Worm (Caenorhabditis elegans): ENCODE results near the gene egrh-2.
"Not testable (repeated sequence)": the region's sequence is repeated elsewhere in the genome, so short reads cannot be mapped to it uniquely, and the experiment has no call there.

egrh-2 gene

DNA sequence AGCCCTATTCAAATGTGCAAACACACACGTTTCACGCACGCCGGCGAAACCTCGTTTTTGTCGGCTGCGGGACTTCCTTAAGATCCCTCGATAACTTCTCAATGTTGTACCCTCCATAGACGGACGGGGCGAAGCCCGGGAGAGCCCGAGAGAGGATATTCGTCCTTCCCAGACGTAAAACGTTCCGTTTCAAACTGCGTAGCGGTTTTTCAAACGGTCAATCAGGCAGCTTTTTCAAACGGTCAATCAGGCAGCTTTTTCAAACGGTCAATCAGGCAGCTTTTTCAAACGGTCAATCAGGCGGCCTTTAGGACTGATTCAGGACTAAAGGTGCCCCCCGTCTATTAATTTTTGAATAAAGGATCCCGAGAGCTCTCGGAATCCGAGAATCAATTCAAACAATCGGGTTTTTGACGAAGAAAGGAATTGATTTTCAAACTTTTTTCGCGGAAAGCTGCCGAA is 960 bp upstream of the egrh-2 start (continued):
- TF ChIP-seq lin-14 (GFP tag; optimal IDR thresholded peaks at IDR 0.05), result no peak
- no peak for TF ChIP-seq C16A3.4 (tag; optimal IDR thresholded peaks at IDR 0.05)
- TF ChIP-seq blmp-1 (tag; optimal IDR thresholded peaks at IDR 0.05), result no peak
- peak; percentile 52 for TF ChIP-seq nhr-90 (tag; optimal IDR thresholded peaks at IDR 0.05; ENCODE audit: poor library complexity)
- TF ChIP-seq ceh-90 (tag; optimal IDR thresholded peaks at IDR 0.05), result no peak
- TF ChIP-seq ama-1 (optimal IDR thresholded peaks at IDR 0.05), result peak; percentile 40
- TF ChIP-seq sup-37 (GFP tag; optimal IDR thresholded peaks at IDR 0.05), result no peak
- TF ChIP-seq snpc-4 (tag; optimal IDR thresholded peaks at IDR 0.05), result peak; percentile 95
- TF ChIP-seq nhr-19 (GFP tag; conservative IDR thresholded peaks at IDR 0.05), result peak; percentile 38; the same call in 1 of the 2 replicates
- no peak for TF ChIP-seq rnt-1 (tag; optimal IDR thresholded peaks at IDR 0.05)
- no peak for TF ChIP-seq nhr-28 (tag; optimal IDR thresholded peaks at IDR 0.05)
- no peak for TF ChIP-seq lin-13 (GFP tag; optimal IDR thresholded peaks at IDR 0.05)
- no peak for TF ChIP-seq nhr-77 (tag; optimal IDR thresholded peaks at IDR 0.05)
- TF ChIP-seq efl-3 (GFP tag; optimal IDR thresholded peaks at IDR 0.05), result no peak
- TF ChIP-seq ztf-4 (tag; optimal IDR thresholded peaks at IDR 0.05), result no peak
- no peak for TF ChIP-seq unc-98 (GFP tag; IDR thresholded peaks at IDR 0.05)
- TF ChIP-seq nhr-84 (tag; optimal IDR thresholded peaks at IDR 0.05), result no peak
- TF ChIP-seq mef-2 (tag; optimal IDR thresholded peaks at IDR 0.05), result no peak
- TF ChIP-seq hlh-17 (GFP tag; optimal IDR thresholded peaks at IDR 0.05; ENCODE audit: borderline replicate concordance), result no peak
- no peak for TF ChIP-seq aha-1 (tag; optimal IDR thresholded peaks at IDR 0.05)
- no peak for TF ChIP-seq grh-1 (GFP tag; IDR thresholded peaks at IDR 0.05)
- TF ChIP-seq nhr-11 (tag; optimal IDR thresholded peaks at IDR 0.05), result no peak
- TF ChIP-seq lin-35 (GFP tag; optimal IDR thresholded peaks at IDR 0.05), result peak in 1 of 2 experiments; percentile 6
- TF ChIP-seq sox-4 (tag; optimal IDR thresholded peaks at IDR 0.05), result no peak
- no peak for TF ChIP-seq unc-30 (tag; optimal IDR thresholded peaks at IDR 0.05)
- peak; percentile 45 to 57 for TF ChIP-seq efl-1 (optimal IDR thresholded peaks at IDR 0.05)
- TF ChIP-seq efl-1 (GFP tag; optimal IDR thresholded peaks at IDR 0.05 in 1 of 2), result peak; percentile 28 to 94
- TF ChIP-seq hlh-4 (tag; optimal IDR thresholded peaks at IDR 0.05), result no peak
- TF ChIP-seq nhr-12 (tag; optimal IDR thresholded peaks at IDR 0.05), result no peak
- no peak for TF ChIP-seq xbp-1 (tag; optimal IDR thresholded peaks at IDR 0.05)
- peak in 1 of 3 experiments; percentile 12 for TF ChIP-seq dpl-1 (GFP tag; optimal IDR thresholded peaks at IDR 0.05)
- no peak for TF ChIP-seq pag-3 (tag; optimal IDR thresholded peaks at IDR 0.05; ENCODE audit: borderline replicate concordance, insufficient read depth)
- TF ChIP-seq dsc-1 (tag; optimal IDR thresholded peaks at IDR 0.05), result no peak
- TF ChIP-seq nhr-71 (tag; optimal IDR thresholded peaks at IDR 0.05), result peak; percentile 42
- TF ChIP-seq ceh-82 (tag; optimal IDR thresholded peaks at IDR 0.05), result peak in 1 of 3 experiments; percentile 31
- TF ChIP-seq mab-9 (GFP tag; IDR thresholded peaks at IDR 0.05), result no peak

- TF ChIP-seq dsc-1 (tag; optimal IDR thresholded peaks at IDR 0.05) (no peak), efl-1 (optimal IDR thresholded peaks at IDR 0.05) (no peak), efl-1 (GFP tag; optimal IDR thresholded peaks at IDR 0.05 in 1 of 2) (peak in 1 of 2 experiments; percentile 11)
Measured at ce11 chrIV:983558-983957, 6.7 kb downstream of the egrh-2 start.

DNA sequence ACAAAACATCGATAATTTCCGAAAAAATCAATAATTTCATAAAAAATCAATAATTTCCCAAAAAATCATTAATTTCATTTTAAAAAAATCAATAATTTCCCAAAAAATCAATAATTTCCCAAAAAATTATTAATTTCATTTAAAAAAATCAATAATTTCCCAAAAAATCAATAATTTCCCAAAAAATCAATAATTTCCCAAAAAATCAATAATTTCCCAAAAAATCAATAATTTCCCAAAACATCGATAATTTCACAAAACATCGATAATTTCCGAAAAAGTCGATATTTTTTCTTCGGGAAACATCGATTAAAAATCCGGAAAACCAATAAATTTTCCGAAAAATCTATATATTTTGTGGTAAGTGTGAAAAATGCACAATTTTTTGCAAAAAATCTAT is 11.9 kb downstream of the egrh-2 start:
- TF ChIP-seq efl-1 (optimal IDR thresholded peaks at IDR 0.05), result not testable (repeated sequence)
- TF ChIP-seq efl-1 (GFP tag; optimal IDR thresholded peaks at IDR 0.05 in 1 of 2), result peak in 1 of 2 experiments; percentile 31

DNA sequence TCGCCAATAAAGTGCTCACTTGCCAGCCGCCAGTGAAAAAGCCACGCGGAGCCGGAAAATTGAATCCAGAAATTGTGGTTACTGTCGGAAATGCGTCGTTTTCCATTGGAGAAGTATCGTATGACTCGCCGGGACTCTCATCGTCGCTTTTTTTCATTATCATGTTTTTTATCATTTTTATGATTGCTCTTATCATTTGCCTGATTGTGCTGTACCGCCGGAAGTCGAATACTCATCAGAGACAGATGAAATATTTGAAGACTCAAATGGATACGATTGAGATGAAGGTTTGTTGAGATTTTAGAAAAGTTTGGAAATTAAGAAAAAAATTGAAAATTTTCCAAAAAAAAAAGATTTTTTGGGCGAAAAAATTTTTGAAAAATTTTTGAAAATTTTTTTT is 13.9 kb downstream of the egrh-2 start:
- TF ChIP-seq elt-2 (tag; optimal IDR thresholded peaks at IDR 0.05), result peak; percentile 28
- TF ChIP-seq unc-30 (tag; optimal IDR thresholded peaks at IDR 0.05), result no peak
- TF ChIP-seq jun-1 (tag; optimal IDR thresholded peaks at IDR 0.05), result no peak
